Fruit fly (Drosophila melanogaster) whole organism, embryonic: Measurements from ENCODE around the gene CG4991.
A peak's percentile ranks its signal among the peaks of the same experiment; 100 is the strongest.

Source experiments
- Ada2b ChIP-seq: fragments of 200-800 bp; sonication (Bioruptor generic); IDR thresholded peaks from 2 replicates; pipeline ENCODE4 v1.3.6; 2022; ENCODE audit warnings: missing biosample characterization, missing genetic modification characterization
- Atf-2 ChIP-seq: fragments of 200-800 bp; sonication (Bioruptor generic); optimal IDR thresholded peaks from 2 replicates; lab custom pipeline; 2016; ENCODE audit warnings: missing biosample characterization, missing genetic modification characterization
- BtbVII ChIP-seq: fragments of 200-800 bp; sonication (Bioruptor generic); optimal IDR thresholded peaks from 3 replicates; lab custom pipeline; 2017; ENCODE audit warnings: missing biosample characterization, mild to moderate bottlenecking, missing genetic modification characterization
- Bteb2 ChIP-seq: fragments of 200-800 bp; sonication (Bioruptor generic); optimal IDR thresholded peaks from 2 replicates; lab custom pipeline; 2016; ENCODE audit warnings: missing biosample characterization, missing genetic modification characterization
- CG1024 ChIP-seq: fragments of 200-800 bp; sonication (Bioruptor generic); IDR thresholded peaks from 2 replicates; pipeline ENCODE4 v1.3.6; 2022; ENCODE audit warnings: missing biosample characterization, missing genetic modification characterization
- CG10274 ChIP-seq: fragments of 200-800 bp; sonication (Bioruptor generic); optimal IDR thresholded peaks from 3 replicates; lab custom pipeline; 2017; ENCODE audit warnings: missing biosample characterization, mild to moderate bottlenecking, missing genetic modification characterization
- CG10321 ChIP-seq: fragments of 200-800 bp; sonication (Bioruptor generic); IDR thresholded peaks from 2 replicates; pipeline ENCODE4 v1.3.6; 2022; ENCODE audit warnings: missing biosample characterization, missing genetic modification characterization
- CG11085 ChIP-seq: fragments of 200-800 bp; sonication (Bioruptor generic); IDR thresholded peaks from 2 replicates; pipeline ENCODE4 v1.3.6; 2022; ENCODE audit warnings: missing biosample characterization, missing genetic modification characterization
- CG11247 ChIP-seq: fragments of 200-800 bp; sonication (Bioruptor generic); IDR thresholded peaks from 2 replicates; pipeline ENCODE4 v1.3.6; 2022; ENCODE audit warnings: missing biosample characterization, missing genetic modification characterization
- CG11560 ChIP-seq: fragments of 200-800 bp; sonication (Bioruptor generic); IDR thresholded peaks from 3 replicates; pipeline ENCODE4 v1.3.6; 2022; ENCODE audit warnings: missing biosample characterization, missing genetic modification characterization
- CG12071 ChIP-seq: fragments of 200-800 bp; sonication (Bioruptor generic); optimal IDR thresholded peaks from 3 replicates; lab custom pipeline; 2018; ENCODE audit warnings: missing biosample characterization, mild to moderate bottlenecking, missing genetic modification characterization
- CG12219 ChIP-seq: fragments of 200-800 bp; sonication (Bioruptor generic); optimal IDR thresholded peaks from 3 replicates; lab custom pipeline; 2018; ENCODE audit warnings: missing biosample characterization, mild to moderate bottlenecking, missing genetic modification characterization
- CG13775 ChIP-seq: fragments of 200-800 bp; sonication (Bioruptor generic); optimal IDR thresholded peaks from 3 replicates; lab custom pipeline; 2017; ENCODE audit warnings: missing biosample characterization, mild to moderate bottlenecking, missing genetic modification characterization
- CG15696 ChIP-seq: fragments of 200-800 bp; sonication (Bioruptor generic); optimal IDR thresholded peaks from 2 replicates; lab custom pipeline; 2019; ENCODE audit warnings: missing biosample characterization, mild to moderate bottlenecking, missing genetic modification characterization, moderate library complexity
- CG1792 ChIP-seq: fragments of 200-800 bp; sonication (Bioruptor generic); optimal IDR thresholded peaks from 2 replicates; lab custom pipeline; 2016; ENCODE audit warnings: missing biosample characterization, missing genetic modification characterization
- CG18619 ChIP-seq: fragments of 200-800 bp; sonication (Bioruptor generic); optimal IDR thresholded peaks from 3 replicates; lab custom pipeline; 2017; ENCODE audit warnings: missing biosample characterization, mild to moderate bottlenecking, missing genetic modification characterization
- CG2202 ChIP-seq: fragments of 200-800 bp; sonication (Bioruptor generic); optimal IDR thresholded peaks from 2 replicates; lab custom pipeline; 2018; ENCODE audit warnings: missing biosample characterization, mild to moderate bottlenecking, missing genetic modification characterization
- CG3065 ChIP-seq: fragments of 200-800 bp; sonication (Bioruptor generic); optimal IDR thresholded peaks from 2 replicates; lab custom pipeline; 2016; ENCODE audit warnings: missing biosample characterization, missing genetic modification characterization
- CG3407 ChIP-seq: fragments of 200-800 bp; sonication (Bioruptor generic); optimal IDR thresholded peaks from 2 replicates; lab custom pipeline; 2018; ENCODE audit warnings: missing biosample characterization, mild to moderate bottlenecking, missing genetic modification characterization
- CG3726 ChIP-seq: fragments of 200-800 bp; sonication (Bioruptor generic); IDR thresholded peaks from 3 replicates; pipeline ENCODE4, ENCODE4 v1.3.6; 2022; ENCODE audit warnings: missing biosample characterization, missing genetic modification characterization
- CG3995 ChIP-seq: fragments of 200-800 bp; sonication (Bioruptor generic); optimal IDR thresholded peaks from 3 replicates; lab custom pipeline; 2016; ENCODE audit warnings: missing biosample characterization, missing genetic modification characterization
- CG4424 ChIP-seq: fragments of 200-800 bp; sonication (Bioruptor generic); optimal IDR thresholded peaks from 3 replicates; lab custom pipeline; 2016; ENCODE audit warnings: missing biosample characterization, missing genetic modification characterization
- CG5245 ChIP-seq: fragments of 200-800 bp; sonication (Bioruptor generic); optimal IDR thresholded peaks from 3 replicates; lab custom pipeline; 2016; ENCODE audit warnings: missing biosample characterization, missing genetic modification characterization
- CG6654 ChIP-seq: fragments of 200-800 bp; sonication (Bioruptor generic); optimal IDR thresholded peaks from 2 replicates; lab custom pipeline; 2017; ENCODE audit warnings: missing biosample characterization, mild to moderate bottlenecking, missing genetic modification characterization
- CG6765 ChIP-seq: fragments of 200-800 bp; sonication (Bioruptor generic); optimal IDR thresholded peaks from 3 replicates; lab custom pipeline; 2017; ENCODE audit warnings: missing biosample characterization, mild to moderate bottlenecking, missing genetic modification characterization
- CG7786 ChIP-seq: fragments of 200-800 bp; sonication (Bioruptor generic); optimal IDR thresholded peaks from 2 replicates; lab custom pipeline; 2016; ENCODE audit warnings: missing biosample characterization, missing genetic modification characterization
- D ChIP-seq, 2 experiments: fragments of 200-800 bp in 1 of 2; fragments of >200 bp in 1 of 2; sonication (Bioruptor generic) in 1 of 2; optimal IDR thresholded peaks; 2 replicates in 1 of 2; 3 replicates in 1 of 2; lab custom pipeline; 2017; ENCODE audit warnings: mild to moderate bottlenecking in 1 of 2, missing biosample characterization in 1 of 2, missing genetic modification characterization in 1 of 2, missing genetic modification reagents in 1 of 2
- Gug ChIP-seq: fragments of 200-800 bp; sonication (Bioruptor generic); IDR thresholded peaks from 4 replicates; pipeline ENCODE4 v1.3.6; 2022; ENCODE audit warnings: missing biosample characterization, missing genetic modification characterization
- Hr78 ChIP-seq, 2 experiments: fragments of 200-800 bp in 1 of 2; fragments of >200 bp in 1 of 2; sonication (Bioruptor generic) in 1 of 2; optimal IDR thresholded peaks; 2 replicates each; lab custom pipeline; 2017 to 2019; ENCODE audit warnings: missing biosample characterization in 2 of 2, missing genetic modification characterization in 2 of 2, mild to moderate bottlenecking in 1 of 2, moderate library complexity in 1 of 2
- Jarid2 ChIP-seq: fragments of 200-800 bp; sonication (Bioruptor generic); optimal IDR thresholded peaks from 3 replicates; lab custom pipeline; 2017; ENCODE audit warnings: mild to moderate bottlenecking, missing biosample characterization, missing genetic modification reagents, missing genetic modification characterization
- MESR4 ChIP-seq: fragments of 200-800 bp; sonication (Bioruptor generic); optimal IDR thresholded peaks from 2 replicates; lab custom pipeline; 2018; ENCODE audit warnings: missing biosample characterization, mild to moderate bottlenecking, missing genetic modification characterization, moderate library complexity
- NC2α ChIP-seq: fragments of 200-800 bp; sonication (Bioruptor generic); optimal IDR thresholded peaks from 2 replicates; lab custom pipeline; 2016; ENCODE audit warnings: missing biosample characterization, missing genetic modification characterization
- Optix ChIP-seq: fragments of 200-800 bp; sonication (Bioruptor generic); IDR thresholded peaks from 3 replicates; pipeline ENCODE4 v1.3.6; 2022; ENCODE audit warnings: missing biosample characterization, missing genetic modification characterization
- Scr ChIP-seq: fragments of 200-800 bp; sonication (Bioruptor generic); IDR thresholded peaks from 2 replicates; pipeline ENCODE4 v1.3.6; 2022; ENCODE audit warnings: missing biosample characterization, missing genetic modification characterization; ENCODE audit not compliant: partially characterized antibody
- cg ChIP-seq: fragments of 200-800 bp; sonication (Bioruptor generic); optimal IDR thresholded peaks from 3 replicates; lab custom pipeline; 2019; ENCODE audit warnings: missing biosample characterization, mild to moderate bottlenecking, missing genetic modification characterization, moderate library complexity
- chif ChIP-seq, 2 experiments: fragments of 200-800 bp; sonication (Bioruptor generic); optimal IDR thresholded peaks; 3 replicates each; lab custom pipeline; 2016; ENCODE audit warnings: missing biosample characterization in 2 of 2, missing genetic modification characterization in 2 of 2
- corto ChIP-seq: fragments of 200-800 bp; sonication (Bioruptor generic); optimal IDR thresholded peaks from 2 replicates; lab custom pipeline; 2016; ENCODE audit warnings: missing biosample characterization, mild to moderate bottlenecking, missing genetic modification characterization, moderate library complexity
- da ChIP-seq: fragments of 200-800 bp; sonication (Bioruptor generic); optimal IDR thresholded peaks from 2 replicates; lab custom pipeline; 2016; ENCODE audit warnings: missing biosample characterization, missing genetic modification characterization
- dati ChIP-seq: fragments of 200-800 bp; sonication (Bioruptor generic); IDR thresholded peaks from 2 replicates; pipeline ENCODE4 v1.3.6; 2022; ENCODE audit warnings: missing biosample characterization, missing genetic modification characterization
- ewg ChIP-seq: fragments of 200-800 bp; sonication (Bioruptor generic); optimal IDR thresholded peaks from 3 replicates; lab custom pipeline; 2017; ENCODE audit warnings: mild to moderate bottlenecking, missing biosample characterization, missing genetic modification reagents, missing genetic modification characterization
- exex ChIP-seq: fragments of 200-800 bp; sonication (Bioruptor generic); optimal IDR thresholded peaks from 4 replicates; lab custom pipeline; 2018; ENCODE audit warnings: missing biosample characterization, mild to moderate bottlenecking, missing genetic modification characterization, moderate library complexity
- lab ChIP-seq: fragments of 200-800 bp; sonication (Bioruptor generic); optimal IDR thresholded peaks from 3 replicates; lab custom pipeline; 2017; ENCODE audit warnings: missing biosample characterization, missing genetic modification characterization, mild to moderate bottlenecking, moderate library complexity, missing genetic modification reagents
- maf-S ChIP-seq: fragments of 200-800 bp; sonication (Bioruptor generic); optimal IDR thresholded peaks from 2 replicates; lab custom pipeline; 2016; ENCODE audit warnings: missing biosample characterization, missing genetic modification characterization
- mirr ChIP-seq: fragments of 200-800 bp; sonication (Bioruptor generic); optimal IDR thresholded peaks from 3 replicates; lab custom pipeline; 2018; ENCODE audit warnings: missing biosample characterization, mild to moderate bottlenecking, missing genetic modification characterization
- mld ChIP-seq: fragments of 200-800 bp; sonication (Bioruptor generic); IDR thresholded peaks from 3 replicates; pipeline ENCODE4 v1.3.6; 2022; ENCODE audit warnings: missing biosample characterization, missing genetic modification characterization; ENCODE audit not compliant: partially characterized antibody
- psq ChIP-seq: fragments of 200-800 bp; sonication (Bioruptor generic); optimal IDR thresholded peaks from 2 replicates; lab custom pipeline; 2017; ENCODE audit warnings: missing biosample characterization, missing genetic modification characterization
- scrt ChIP-seq: fragments of 200-800 bp; sonication (Bioruptor generic); optimal IDR thresholded peaks from 2 replicates; lab custom pipeline; 2018; ENCODE audit warnings: missing biosample characterization, mild to moderate bottlenecking, missing genetic modification characterization, moderate library complexity
- tna ChIP-seq: fragments of 200-800 bp; sonication (Bioruptor generic); IDR thresholded peaks from 2 replicates; pipeline ENCODE4 v1.3.6; 2022; ENCODE audit warnings: missing biosample characterization, missing genetic modification characterization; ENCODE audit not compliant: partially characterized antibody

Gene CG4991

dm6 chrX:17147983-17148637 lies 56.5 kb downstream of the CG4991 start, which contains the start of gene RpS5a (continued):
- TF ChIP-seq dati (GFP tag; lab: Robert Waterston, UW) = peak; percentile 47; the same call in 1 of the 2 replicates
- peak; percentile 86 for TF ChIP-seq BtbVII (GFP tag; lab: Kevin White, UChicago)
- TF ChIP-seq CG11085 (GFP tag; lab: Robert Waterston, UW) = peak; percentile 47; the same call in 1 of the 2 replicates
- TF ChIP-seq da (GFP tag; lab: Kevin White, UChicago) = peak; percentile 75
- TF ChIP-seq mld = 0 out of 3 replicates have a peak, but pooled peaks have one; percentile 43
- TF ChIP-seq tna = peak; percentile 59; the same call in 1 of the 2 replicates
- no peak for TF ChIP-seq Ada2b (GFP tag; lab: Robert Waterston, UW)
- peak; percentile 82 for TF ChIP-seq CG3407 (GFP tag; lab: Kevin White, UChicago)
- peak; percentile 84 for TF ChIP-seq CG3995 (GFP tag; lab: Kevin White, UChicago)
- peak; percentile 65 for TF ChIP-seq CG12219 (GFP tag; lab: Kevin White, UChicago)
- peak; percentile 28 for TF ChIP-seq exex (tag; lab: Kevin White, UChicago)
- TF ChIP-seq CG6654 (GFP tag; lab: Kevin White, UChicago) = peak; percentile 58
- peak; percentile 89 for TF ChIP-seq mirr
- TF ChIP-seq CG3065 = peak; percentile 65
- TF ChIP-seq NC2α (GFP tag; lab: Kevin White, UChicago) = peak; percentile 54
- TF ChIP-seq CG10321 = 0 out of 2 replicates have a peak, but pooled peaks have one; percentile 40
- peak; percentile 75 for TF ChIP-seq CG1024 (GFP tag; lab: Robert Waterston, UW)
- TF ChIP-seq Optix (GFP tag; lab: Robert Waterston, UW) = peak; percentile 71; the same call in 2 of the 3 replicates
- TF ChIP-seq CG1792 (GFP tag; lab: Kevin White, UChicago) = peak; percentile 69
- no peak for TF ChIP-seq Jarid2 (GFP tag; lab: Kevin White, UChicago)
- TF ChIP-seq psq (GFP tag; lab: Kevin White, UChicago) = no peak
- TF ChIP-seq scrt (GFP tag; lab: Kevin White, UChicago) = peak; percentile 85
- TF ChIP-seq MESR4 = peak; percentile 94
- TF ChIP-seq CG11560 = peak; percentile 65; the same call in 2 of the 3 replicates
- peak; percentile 84 for TF ChIP-seq CG12071
- TF ChIP-seq CG18619 (GFP tag; lab: Kevin White, UChicago) = peak; percentile 90
- TF ChIP-seq D (optimal IDR thresholded peaks at IDR 0.05; lab: Kevin White, UChicago) = peak; percentile 72
- TF ChIP-seq D (GFP tag; optimal IDR thresholded peaks at IDR 0.05; lab: Kevin White, UChicago) = peak; percentile 77
- peak; percentile 76; the same call in 3 of the 4 replicates for TF ChIP-seq Gug
- TF ChIP-seq CG15696 (tag; lab: Kevin White, UChicago) = peak; percentile 28
- TF ChIP-seq CG13775 (GFP tag; lab: Kevin White, UChicago) = peak; percentile 93
- TF ChIP-seq CG4424 (GFP tag; lab: Kevin White, UChicago) = peak; percentile 80
- TF ChIP-seq Atf-2 = peak; percentile 60
- TF ChIP-seq CG3726 = no peak
- TF ChIP-seq CG6765 (GFP tag; lab: Kevin White, UChicago) = peak; percentile 90
- peak; percentile 93 for TF ChIP-seq lab (GFP tag; lab: Kevin White, UChicago)
- no peak for TF ChIP-seq corto (GFP tag; lab: Kevin White, UChicago)
- TF ChIP-seq Hr78 (GFP tag; optimal IDR thresholded peaks at IDR 0.05; lab: Kevin White, UChicago) = no peak
- peak; percentile 72 for TF ChIP-seq CG2202 (tag; lab: Kevin White, UChicago)
- TF ChIP-seq maf-S (GFP tag; lab: Kevin White, UChicago) = peak; percentile 76
- TF ChIP-seq CG11247 = peak; percentile 81
- peak; percentile 61 for TF ChIP-seq CG5245 (GFP tag; lab: Kevin White, UChicago)
- peak; percentile 95 for TF ChIP-seq cg (GFP tag; lab: Kevin White, UChicago)
- peak; percentile 88 for TF ChIP-seq Scr (GFP tag; lab: Robert Waterston, UW)
- TF ChIP-seq CG7786 (GFP tag; lab: Kevin White, UChicago) = peak; percentile 80
- TF ChIP-seq ewg (GFP tag; lab: Kevin White, UChicago) = peak; percentile 73
- peak; percentile 83 for TF ChIP-seq CG10274
- peak; percentile 70 for TF ChIP-seq Bteb2
- TF ChIP-seq chif (GFP tag; optimal IDR thresholded peaks at IDR 0.05; lab: Kevin White, UChicago) = peak; percentile 72 to 76
